Fruit fly (Drosophila melanogaster) whole organism, embryonic: Measurements from ENCODE around the gene CG7367.

Experiments
- CG11560 ChIP-seq: fragments of 200-800 bp; sonication (Bioruptor generic); IDR thresholded peaks from 3 replicates; pipeline ENCODE4 v1.3.6; 2022; ENCODE audit warnings: missing biosample characterization, missing genetic modification characterization
- CG12104 ChIP-seq: fragments of 200-800 bp; sonication (Bioruptor generic); optimal IDR thresholded peaks from 3 replicates; lab custom pipeline; 2016; ENCODE audit warnings: missing biosample characterization, missing genetic modification characterization
- CG12219 ChIP-seq: fragments of 200-800 bp; sonication (Bioruptor generic); optimal IDR thresholded peaks from 3 replicates; lab custom pipeline; 2018; ENCODE audit warnings: missing biosample characterization, mild to moderate bottlenecking, missing genetic modification characterization
- CG14965 ChIP-seq: fragments of 200-800 bp; sonication (Bioruptor generic); optimal IDR thresholded peaks from 2 replicates; lab custom pipeline; 2016; ENCODE audit warnings: missing biosample characterization, missing genetic modification characterization, borderline replicate concordance
- CG15269 ChIP-seq: fragments of 200-800 bp; sonication (Bioruptor generic); optimal IDR thresholded peaks from 2 replicates; lab custom pipeline; 2018; ENCODE audit warnings: missing biosample characterization, mild to moderate bottlenecking, missing genetic modification characterization, moderate library complexity
- CG15514 ChIP-seq: fragments of 200-800 bp; sonication (Bioruptor generic); optimal IDR thresholded peaks from 3 replicates; lab custom pipeline; 2017; ENCODE audit warnings: missing biosample characterization, missing genetic modification characterization, mild to moderate bottlenecking, moderate library complexity, missing genetic modification reagents
- CG1602 ChIP-seq: fragments of 200-800 bp; sonication (Bioruptor generic); optimal IDR thresholded peaks from 3 replicates; lab custom pipeline; 2016; ENCODE audit warnings: missing biosample characterization, missing genetic modification characterization
- CG16779 ChIP-seq: fragments of 200-800 bp; sonication (Bioruptor generic); IDR thresholded peaks from 2 replicates; pipeline ENCODE4 v1.3.6; 2022; ENCODE audit warnings: missing biosample characterization, missing genetic modification characterization
- CG17359 ChIP-seq: fragments of 200-800 bp; sonication (Bioruptor generic); optimal IDR thresholded peaks from 3 replicates; lab custom pipeline; 2018; ENCODE audit warnings: missing biosample characterization, mild to moderate bottlenecking, missing genetic modification characterization, moderate library complexity
- CG17802 ChIP-seq: fragments of 200-800 bp; sonication (Bioruptor generic); optimal IDR thresholded peaks from 2 replicates; lab custom pipeline; 2018; ENCODE audit warnings: missing biosample characterization, mild to moderate bottlenecking, missing genetic modification characterization, moderate library complexity
- CG17829 ChIP-seq: fragments of 200-800 bp; optimal IDR thresholded peaks from 2 replicates; lab custom pipeline; 2019; ENCODE audit warnings: missing biosample characterization, mild to moderate bottlenecking, missing genetic modification characterization, moderate library complexity
- CG3065 ChIP-seq: fragments of 200-800 bp; sonication (Bioruptor generic); optimal IDR thresholded peaks from 2 replicates; lab custom pipeline; 2016; ENCODE audit warnings: missing biosample characterization, missing genetic modification characterization
- CG3163 ChIP-seq: fragments of 200-800 bp; sonication (Bioruptor generic); optimal IDR thresholded peaks from 3 replicates; lab custom pipeline; 2016; ENCODE audit warnings: missing biosample characterization, missing genetic modification characterization
- CG32772 ChIP-seq: fragments of 200-800 bp; sonication (Bioruptor generic); IDR thresholded peaks from 2 replicates; pipeline ENCODE4 v1.3.6; 2022; ENCODE audit warnings: missing biosample characterization, missing genetic modification characterization
- CG33213 ChIP-seq: fragments of 200-800 bp; sonication (Bioruptor generic); optimal IDR thresholded peaks from 3 replicates; lab custom pipeline; 2016; ENCODE audit warnings: missing biosample characterization, missing genetic modification characterization
- CG3407 ChIP-seq: fragments of 200-800 bp; sonication (Bioruptor generic); optimal IDR thresholded peaks from 2 replicates; lab custom pipeline; 2018; ENCODE audit warnings: missing biosample characterization, mild to moderate bottlenecking, missing genetic modification characterization
- CG4404 ChIP-seq: fragments of 200-800 bp; sonication (Bioruptor generic); IDR thresholded peaks from 2 replicates; pipeline ENCODE4 v1.3.6; 2022; ENCODE audit warnings: missing biosample characterization, missing genetic modification characterization
- CG4424 ChIP-seq: fragments of 200-800 bp; sonication (Bioruptor generic); optimal IDR thresholded peaks from 3 replicates; lab custom pipeline; 2016; ENCODE audit warnings: missing biosample characterization, missing genetic modification characterization
- CG6813 ChIP-seq: fragments of 200-800 bp; sonication (Bioruptor generic); optimal IDR thresholded peaks from 2 replicates; lab custom pipeline; 2017; ENCODE audit warnings: missing biosample characterization, missing genetic modification characterization, mild to moderate bottlenecking, moderate library complexity, missing genetic modification reagents
- Camta ChIP-seq: fragments of 200-800 bp; sonication (Bioruptor generic); optimal IDR thresholded peaks from 2 replicates; lab custom pipeline; 2016; ENCODE audit warnings: missing biosample characterization, missing genetic modification characterization
- Chrac-16 ChIP-seq: fragments of 200-800 bp; sonication (Bioruptor generic); optimal IDR thresholded peaks from 3 replicates; lab custom pipeline; 2016; ENCODE audit warnings: missing biosample characterization, missing genetic modification characterization
- CrebB ChIP-seq: fragments of 200-800 bp; sonication (Bioruptor generic); optimal IDR thresholded peaks from 3 replicates; lab custom pipeline; 2018; ENCODE audit warnings: missing biosample characterization, mild to moderate bottlenecking, missing genetic modification characterization
- Dbx ChIP-seq: fragments of 200-800 bp; sonication (Bioruptor generic); IDR thresholded peaks from 3 replicates; pipeline ENCODE4 v1.3.6; 2022; ENCODE audit warnings: missing biosample characterization, missing genetic modification characterization
- Deaf1 ChIP-seq: fragments of 200-800 bp; optimal IDR thresholded peaks from 3 replicates; lab custom pipeline; 2019; ENCODE audit warnings: missing biosample characterization, mild to moderate bottlenecking, missing genetic modification characterization, moderate library complexity
- Gug ChIP-seq: fragments of 200-800 bp; sonication (Bioruptor generic); IDR thresholded peaks from 4 replicates; pipeline ENCODE4 v1.3.6; 2022; ENCODE audit warnings: missing biosample characterization, missing genetic modification characterization
- HmgD ChIP-seq: fragments of 200-800 bp; sonication (Bioruptor generic); optimal IDR thresholded peaks from 3 replicates; lab custom pipeline; 2016; ENCODE audit warnings: missing biosample characterization, missing genetic modification characterization
- Hmr ChIP-seq: fragments of 200-800 bp; sonication (Bioruptor generic); optimal IDR thresholded peaks from 3 replicates; lab custom pipeline; 2017; ENCODE audit warnings: mild to moderate bottlenecking, missing biosample characterization, missing genetic modification reagents, missing genetic modification characterization
- Hr78 ChIP-seq, 2 experiments: fragments of 200-800 bp in 1 of 2; fragments of >200 bp in 1 of 2; sonication (Bioruptor generic) in 1 of 2; optimal IDR thresholded peaks; 2 replicates each; lab custom pipeline; 2017 to 2019; ENCODE audit warnings: missing biosample characterization in 2 of 2, missing genetic modification characterization in 2 of 2, mild to moderate bottlenecking in 1 of 2, moderate library complexity in 1 of 2
- Jarid2 ChIP-seq: fragments of 200-800 bp; sonication (Bioruptor generic); optimal IDR thresholded peaks from 3 replicates; lab custom pipeline; 2017; ENCODE audit warnings: mild to moderate bottlenecking, missing biosample characterization, missing genetic modification reagents, missing genetic modification characterization
- Nf-YC ChIP-seq: fragments of 200-800 bp; optimal IDR thresholded peaks from 3 replicates; lab custom pipeline; 2019; ENCODE audit warnings: missing biosample characterization, mild to moderate bottlenecking, missing genetic modification characterization, moderate library complexity
- Ptx1 ChIP-seq: fragments of 200-800 bp; sonication (Bioruptor generic); IDR thresholded peaks from 2 replicates; pipeline ENCODE4 v1.3.6; 2022; ENCODE audit warnings: missing biosample characterization, missing genetic modification characterization
- Ravus ChIP-seq: fragments of 200-800 bp; sonication (Bioruptor generic); IDR thresholded peaks from 2 replicates; pipeline ENCODE4 v1.3.6; 2022; ENCODE audit warnings: missing biosample characterization, missing genetic modification characterization
- Sox100B ChIP-seq: fragments of 200-800 bp; sonication (Bioruptor generic); optimal IDR thresholded peaks from 3 replicates; lab custom pipeline; 2018; ENCODE audit warnings: missing biosample characterization, mild to moderate bottlenecking, missing genetic modification characterization
- Sox102F ChIP-seq: fragments of 200-800 bp; sonication (Bioruptor generic); optimal IDR thresholded peaks from 2 replicates; lab custom pipeline; 2018; ENCODE audit warnings: missing biosample characterization, mild to moderate bottlenecking, missing genetic modification characterization, moderate library complexity
- Sry-β ChIP-seq: fragments of 200-800 bp; sonication (Bioruptor generic); optimal IDR thresholded peaks from 2 replicates; lab custom pipeline; 2018; ENCODE audit warnings: missing biosample characterization, mild to moderate bottlenecking, missing genetic modification characterization, moderate library complexity
- crc ChIP-seq: fragments of 200-800 bp; sonication (Bioruptor generic); optimal IDR thresholded peaks from 2 replicates; lab custom pipeline; 2016; ENCODE audit warnings: missing biosample characterization, missing genetic modification characterization
- dmrt11E ChIP-seq: fragments of 200-800 bp; sonication (Bioruptor generic); optimal IDR thresholded peaks from 3 replicates; lab custom pipeline; 2018; ENCODE audit warnings: missing biosample characterization, mild to moderate bottlenecking, missing genetic modification characterization, moderate library complexity
- ind ChIP-seq: fragments of 200-800 bp; sonication (Bioruptor generic); optimal IDR thresholded peaks from 3 replicates; lab custom pipeline; 2016; ENCODE audit warnings: missing biosample characterization, missing genetic modification characterization
- maf-S ChIP-seq: fragments of 200-800 bp; sonication (Bioruptor generic); optimal IDR thresholded peaks from 2 replicates; lab custom pipeline; 2016; ENCODE audit warnings: missing biosample characterization, missing genetic modification characterization
- peb ChIP-seq: fragments of 200-800 bp; sonication (Bioruptor generic); IDR thresholded peaks from 2 replicates; pipeline ENCODE4 v1.3.6; 2022; ENCODE audit warnings: missing biosample characterization, missing genetic modification characterization
- pzg ChIP-seq: fragments of 200-800 bp; sonication (Bioruptor generic); optimal IDR thresholded peaks from 3 replicates; lab custom pipeline; 2018; ENCODE audit warnings: missing biosample characterization, mild to moderate bottlenecking, missing genetic modification characterization, moderate library complexity
- run ChIP-seq: fragments of 200-800 bp; sonication (Bioruptor generic); optimal IDR thresholded peaks from 3 replicates; lab custom pipeline; 2018; ENCODE audit warnings: missing biosample characterization, mild to moderate bottlenecking, missing genetic modification characterization
- shn ChIP-seq: fragments of 200-800 bp; sonication (Bioruptor generic); optimal IDR thresholded peaks from 3 replicates; lab custom pipeline; 2016; ENCODE audit warnings: missing biosample characterization, missing genetic modification characterization
- sob ChIP-seq: fragments of 200-800 bp; sonication (Bioruptor generic); IDR thresholded peaks from 2 replicates; pipeline ENCODE4 v1.3.6; 2022; ENCODE audit warnings: missing biosample characterization, missing genetic modification characterization
- tio ChIP-seq: fragments of 200-800 bp; sonication (Bioruptor generic); optimal IDR thresholded peaks from 2 replicates; lab custom pipeline; 2017; ENCODE audit warnings: missing biosample characterization, missing genetic modification characterization, inconsistent platforms
- toy ChIP-seq: fragments of 200-800 bp; sonication (Bioruptor generic); IDR thresholded peaks from 2 replicates; pipeline ENCODE4 v1.3.6; 2022; ENCODE audit warnings: missing biosample characterization, missing genetic modification characterization
- trem ChIP-seq: fragments of 200-800 bp; optimal IDR thresholded peaks from 3 replicates; lab custom pipeline; 2019; ENCODE audit warnings: missing biosample characterization, mild to moderate bottlenecking, missing genetic modification characterization, moderate library complexity
- tx ChIP-seq: fragments of 200-800 bp; sonication (Bioruptor generic); optimal IDR thresholded peaks from 2 replicates; lab custom pipeline; 2016; ENCODE audit warnings: missing biosample characterization, missing genetic modification characterization
- usp ChIP-seq: fragments of >200 bp; optimal IDR thresholded peaks from 2 replicates; lab custom pipeline; 2017; ENCODE audit warnings: missing biosample characterization, missing genetic modification characterization
- yki ChIP-seq: fragments of >200 bp; optimal IDR thresholded peaks from 3 replicates; lab custom pipeline; 2018

The CG7367 gene

dm6 chr2L:8082692-8083412 is 43.3 kb upstream of the CG7367 start, which contains the start of gene Mcr (continued):
- TF ChIP-seq Deaf1 (tag; lab: Kevin White, UChicago) (no peak), Gug (GFP tag; lab: Robert Waterston, UW) (no peak), sob (GFP tag; lab: Robert Waterston, UW) (no peak; the same call in 1 of the 2 replicates), Sox102F (GFP tag; lab: Kevin White, UChicago) (no peak), crc (GFP tag; lab: Kevin White, UChicago) (no peak), CG32772 (GFP tag; lab: Robert Waterston, UW) (no peak), CG11560 (tag; lab: Robert Waterston, UW) (no peak), usp (GFP tag; lab: Kevin White, UChicago) (no peak), CG4424 (peak; percentile 8), pzg (GFP tag; lab: Kevin White, UChicago) (peak; percentile 70), ind (no peak), CG12104 (GFP tag; lab: Kevin White, UChicago) (peak; percentile 26), CG4404 (no peak), tx (GFP tag; lab: Kevin White, UChicago) (peak; percentile 10), CG1602 (GFP tag; lab: Kevin White, UChicago) (peak; percentile 8), Sox100B (no peak), CG3065 (GFP tag; lab: Kevin White, UChicago) (no peak), Hr78 (GFP tag; optimal IDR thresholded peaks at IDR 0.05; lab: Kevin White, UChicago) (no peak), Hmr (GFP tag; lab: Kevin White, UChicago) (peak; percentile 39), CG15514 (GFP tag; lab: Kevin White, UChicago) (no peak), shn (no peak), dmrt11E (no peak), run (no peak), maf-S (no peak), Sry-β (GFP tag; lab: Kevin White, UChicago) (peak; percentile 23), Dbx (GFP tag; lab: Robert Waterston, UW) (no peak), CG6813 (GFP tag; lab: Kevin White, UChicago) (no peak), toy (no peak), Nf-YC (tag; lab: Kevin White, UChicago) (peak; percentile 1), Ptx1 (GFP tag; lab: Robert Waterston, UW) (0 out of 2 replicates have a peak, but pooled peaks have one; percentile 26), Camta (no peak), CG17802 (tag; lab: Kevin White, UChicago) (no peak), tio (no peak), HmgD (GFP tag; lab: Kevin White, UChicago) (no peak), CG14965 (GFP tag; lab: Kevin White, UChicago) (no peak), CG16779 (no peak), Ravus (GFP tag; lab: Robert Waterston, UW) (no peak), peb (GFP tag; lab: Robert Waterston, UW) (no peak), Chrac-16 (GFP tag; lab: Kevin White, UChicago) (peak; percentile 9), CG33213 (GFP tag; lab: Kevin White, UChicago) (peak; percentile 74), yki (no peak), CG3163 (GFP tag; lab: Kevin White, UChicago) (no peak), CG3407 (no peak), CG15269 (tag; lab: Kevin White, UChicago) (no peak), trem (tag; lab: Kevin White, UChicago) (peak; percentile 48), CrebB (tag; lab: Kevin White, UChicago) (no peak), CG17359 (no peak), CG17829 (tag; lab: Kevin White, UChicago) (no peak), CG12219 (no peak), Jarid2 (GFP tag; lab: Kevin White, UChicago) (no peak)
